Worm (Caenorhabditis elegans): ENCODE measurements around the gene his-48.

- TF ChIP-seq flt-1 (GFP tag; IDR thresholded peaks at IDR 0.05), result no peak
- TF ChIP-seq ztf-23 (GFP tag; IDR thresholded peaks at IDR 0.05), result no peak
- TF ChIP-seq tab-1 (GFP tag; IDR thresholded peaks at IDR 0.05), result no peak
- no peak for TF ChIP-seq med-1 (GFP tag; optimal IDR thresholded peaks at IDR 0.05; ENCODE audit: insufficient read depth)
- TF ChIP-seq ref-1 (GFP tag; conservative IDR thresholded peaks at IDR 0.05), result no peak
Observed at ce11 chrIV:11288965-11289364, 35.6 kb upstream of the his-48 start.
